Worm (Caenorhabditis elegans) whole organism, late embryonic: ENCODE data around the gene Y6E2A.10.

Experiments used
- pag-3 ChIP-seq: sonication (generic microtip); optimal IDR thresholded peaks from 2 replicates; lab custom pipeline; 2016; ENCODE audit warnings: missing compliant biosample characterization, missing genetic modification characterization, borderline replicate concordance
- tbx-7 ChIP-seq: sonication (generic microtip); optimal IDR thresholded peaks from 2 replicates; lab custom pipeline; 2016; ENCODE audit warnings: missing genotype, missing genetic modification characterization, missing compliant biosample characterization

Gene Y6E2A.10

ce11 chrV:15685599-15685998, 44.8 kb downstream of the Y6E2A.10 start, which contains the start of gene nhr-196:
TSS of gene nhr-196 (plus strand) at chrV:15685716.
- TF ChIP-seq pag-3 (tag; lab: Kevin White, UChicago) (no peak), tbx-7 (tag; lab: Kevin White, UChicago) (no peak)
- TF ChIP-seq, all 69 proteins: peak for 0
